Worm (Caenorhabditis elegans) whole organism, L3 larva: Measurements from ENCODE around the gene spe-6.

Experiments used
- ZK546.5 ChIP-seq: sonication (generic microtip); optimal IDR thresholded peaks from 2 replicates; lab custom pipeline; 2017; ENCODE audit warnings: missing biosample characterization, missing genetic modification characterization
- aly-2 ChIP-seq: fragments of 150-350 bp; optimal IDR thresholded peaks from 2 replicates; lab custom pipeline; 2014; ENCODE audit warnings: missing biosample characterization, missing genetic modification characterization
- ama-1 ChIP-seq: fragments of 150-350 bp; optimal IDR thresholded peaks from 2 replicates; lab custom pipeline; 2018
- ceh-16 ChIP-seq: sonication (generic microtip); optimal IDR thresholded peaks from 2 replicates; lab custom pipeline; 2017; ENCODE audit warnings: missing biosample characterization, missing genetic modification characterization
- ceh-28 ChIP-seq: fragments of 150-350 bp; optimal IDR thresholded peaks from 2 replicates; lab custom pipeline; 2014; ENCODE audit warnings: missing biosample characterization, missing genetic modification reagents, missing genetic modification characterization
- ceh-82 ChIP-seq: fragments of 150-350 bp; optimal IDR thresholded peaks from 2 replicates; lab custom pipeline; 2014; ENCODE audit warnings: missing biosample characterization, missing genetic modification characterization
- egl-27 ChIP-seq: sonication (generic microtip); optimal IDR thresholded peaks from 4 replicates; lab custom pipeline; 2017; ENCODE audit warnings: missing biosample characterization, missing genetic modification reagents, missing genetic modification characterization
- egl-5 ChIP-seq: fragments of 150-350 bp; optimal IDR thresholded peaks from 2 replicates; lab custom pipeline; 2017; ENCODE audit warnings: missing biosample characterization, missing genetic modification reagents, missing genetic modification characterization, inconsistent platforms
- elt-1 ChIP-seq: fragments of 150-350 bp; optimal IDR thresholded peaks from 2 replicates; lab custom pipeline; 2014; ENCODE audit warnings: missing biosample characterization, missing genetic modification characterization
- elt-2 ChIP-seq: sonication (generic microtip); optimal IDR thresholded peaks from 2 replicates; lab custom pipeline; 2016; ENCODE audit warnings: missing genetic modification reagents, mild to moderate bottlenecking, missing genetic modification characterization, missing compliant biosample characterization
- elt-3 ChIP-seq, 3 experiments: fragments of 150-350 bp in 1 of 3; sonication (generic microtip) in 2 of 3; optimal IDR thresholded peaks; 2 replicates in 2 of 3; 4 replicates in 1 of 3; lab custom pipeline; 2014 to 2017; ENCODE audit warnings: missing biosample characterization in 3 of 3, missing genetic modification characterization in 3 of 3
- eor-1 ChIP-seq, 2 experiments: fragments of 150-350 bp; optimal IDR thresholded peaks; 2 replicates each; lab custom pipeline; 2014 to 2018; ENCODE audit warnings: missing biosample characterization in 2 of 2, missing genetic modification characterization in 2 of 2
- fkh-10 ChIP-seq: sonication (generic microtip); optimal IDR thresholded peaks from 2 replicates; lab custom pipeline; 2017; ENCODE audit warnings: missing biosample characterization, missing genetic modification reagents, missing genetic modification characterization
- hmg-11 ChIP-seq: sonication (generic microtip); optimal IDR thresholded peaks from 2 replicates; lab custom pipeline; 2016; ENCODE audit warnings: missing genetic modification characterization, missing compliant biosample characterization
- jun-1 ChIP-seq: fragments of 150-350 bp; optimal IDR thresholded peaks from 2 replicates; lab custom pipeline; 2014; ENCODE audit warnings: missing biosample characterization, missing genetic modification reagents, missing genetic modification characterization
- lin-15B ChIP-seq: fragments of 150-350 bp; optimal IDR thresholded peaks from 2 replicates; lab custom pipeline; 2014; ENCODE audit warnings: missing biosample characterization, missing genetic modification characterization
- lin-39 ChIP-seq: fragments of 150-350 bp; optimal IDR thresholded peaks from 2 replicates; lab custom pipeline; 2018; ENCODE audit warnings: missing biosample characterization, missing genetic modification reagents, missing genetic modification characterization
- lsy-12 ChIP-seq: sonication (generic microtip); optimal IDR thresholded peaks from 2 replicates; lab custom pipeline; 2016; ENCODE audit warnings: mild to moderate bottlenecking, missing genetic modification characterization, missing compliant biosample characterization
- mdl-1 ChIP-seq: fragments of 150-350 bp; optimal IDR thresholded peaks from 2 replicates; lab custom pipeline; 2014; ENCODE audit warnings: missing biosample characterization, missing genetic modification characterization
- nfya-1 ChIP-seq: sonication (generic microtip); optimal IDR thresholded peaks from 2 replicates; lab custom pipeline; 2017; ENCODE audit warnings: missing genetic modification characterization, mild to moderate bottlenecking, missing compliant biosample characterization, antibody characterized with exemption, moderate library complexity; ENCODE audit not compliant: insufficient read depth
- nhr-11 ChIP-seq: fragments of 150-350 bp; optimal IDR thresholded peaks from 2 replicates; lab custom pipeline; 2014; ENCODE audit warnings: missing biosample characterization, missing genetic modification characterization
- nhr-12 ChIP-seq: fragments of 150-350 bp; optimal IDR thresholded peaks from 2 replicates; lab custom pipeline; 2014; ENCODE audit warnings: missing biosample characterization, missing genetic modification characterization
- nhr-23 ChIP-seq: fragments of 150-350 bp; optimal IDR thresholded peaks from 2 replicates; lab custom pipeline; 2014; ENCODE audit warnings: missing biosample characterization, missing genetic modification reagents, missing genetic modification characterization
- nhr-237 ChIP-seq: fragments of 150-350 bp; optimal IDR thresholded peaks from 2 replicates; lab custom pipeline; 2014; ENCODE audit warnings: missing biosample characterization, missing genetic modification characterization
- nhr-25 ChIP-seq: sonication (generic microtip); optimal IDR thresholded peaks from 2 replicates; lab custom pipeline; 2017; ENCODE audit warnings: missing biosample characterization, missing genetic modification characterization
- nhr-28 ChIP-seq: fragments of 150-350 bp; optimal IDR thresholded peaks from 2 replicates; lab custom pipeline; 2014; ENCODE audit warnings: missing biosample characterization, missing genetic modification characterization
- nhr-67 ChIP-seq: fragments of 150-350 bp; optimal IDR thresholded peaks from 2 replicates; lab custom pipeline; 2014; ENCODE audit warnings: missing biosample characterization, missing genetic modification characterization
- nhr-76 ChIP-seq: fragments of 150-350 bp; sonication (generic microtip); optimal IDR thresholded peaks from 5 replicates; lab custom pipeline; 2014; ENCODE audit warnings: missing biosample characterization, missing genetic modification characterization
- nhr-77 ChIP-seq: fragments of 150-350 bp; optimal IDR thresholded peaks from 2 replicates; lab custom pipeline; 2014; ENCODE audit warnings: missing biosample characterization, missing genetic modification characterization
- pha-4 ChIP-seq: fragments of 150-350 bp; optimal IDR thresholded peaks from 2 replicates; lab custom pipeline; 2014; ENCODE audit warnings: missing biosample characterization, missing genetic modification reagents, missing genetic modification characterization
- pqm-1 ChIP-seq: fragments of 150-350 bp; optimal IDR thresholded peaks from 2 replicates; lab custom pipeline; 2017; ENCODE audit warnings: missing biosample characterization, missing genetic modification characterization, inconsistent platforms
- sea-2 ChIP-seq: fragments of 150-350 bp; sonication (generic microtip); optimal IDR thresholded peaks from 4 replicates; lab custom pipeline; 2014; ENCODE audit warnings: missing biosample characterization, missing genetic modification reagents, missing genetic modification characterization
- skn-1 ChIP-seq: fragments of 150-350 bp; optimal IDR thresholded peaks from 2 replicates; lab custom pipeline; 2014; ENCODE audit warnings: missing biosample characterization, missing genetic modification characterization
- snpc-4 ChIP-seq: fragments of 150-350 bp; optimal IDR thresholded peaks from 2 replicates; lab custom pipeline; 2014; ENCODE audit warnings: missing biosample characterization, missing genetic modification characterization
- tbx-2 ChIP-seq: sonication (generic microtip); optimal IDR thresholded peaks from 2 replicates; lab custom pipeline; 2016; ENCODE audit warnings: mild to moderate bottlenecking, missing genetic modification characterization, missing compliant biosample characterization
- unc-39 ChIP-seq: sonication (generic microtip); optimal IDR thresholded peaks from 4 replicates; lab custom pipeline; 2017; ENCODE audit warnings: missing biosample characterization, missing genetic modification characterization
- unc-62 ChIP-seq: fragments of 150-350 bp; sonication (generic microtip); optimal IDR thresholded peaks from 4 replicates; lab custom pipeline; 2014; ENCODE audit warnings: missing biosample characterization, missing genetic modification reagents, missing genetic modification characterization
- zag-1 ChIP-seq: fragments of 150-350 bp; optimal IDR thresholded peaks from 2 replicates; lab custom pipeline; 2014; ENCODE audit warnings: missing biosample characterization, missing genetic modification characterization
- ztf-11 ChIP-seq: fragments of 150-350 bp; optimal IDR thresholded peaks from 2 replicates; lab custom pipeline; 2014; ENCODE audit warnings: missing biosample characterization, missing genetic modification characterization
- ztf-4 ChIP-seq: fragments of 150-350 bp; optimal IDR thresholded peaks from 2 replicates; lab custom pipeline; 2014; ENCODE audit warnings: missing biosample characterization, missing genetic modification characterization

Gene spe-6

ce11 chrIII:11465394-11465948 lies 39.8 kb upstream of the spe-6 start:
- TF ChIP-seq snpc-4 (peak; percentile 18), elt-2 (tag; lab: Kevin White, UChicago) (peak; percentile 90), ZK546.5 (tag; lab: Kevin White, UChicago) (no peak), nhr-23 (tag; lab: Kevin White, UChicago) (no peak), lin-39 (tag; lab: Kevin White, UChicago) (no peak)

DNA sequence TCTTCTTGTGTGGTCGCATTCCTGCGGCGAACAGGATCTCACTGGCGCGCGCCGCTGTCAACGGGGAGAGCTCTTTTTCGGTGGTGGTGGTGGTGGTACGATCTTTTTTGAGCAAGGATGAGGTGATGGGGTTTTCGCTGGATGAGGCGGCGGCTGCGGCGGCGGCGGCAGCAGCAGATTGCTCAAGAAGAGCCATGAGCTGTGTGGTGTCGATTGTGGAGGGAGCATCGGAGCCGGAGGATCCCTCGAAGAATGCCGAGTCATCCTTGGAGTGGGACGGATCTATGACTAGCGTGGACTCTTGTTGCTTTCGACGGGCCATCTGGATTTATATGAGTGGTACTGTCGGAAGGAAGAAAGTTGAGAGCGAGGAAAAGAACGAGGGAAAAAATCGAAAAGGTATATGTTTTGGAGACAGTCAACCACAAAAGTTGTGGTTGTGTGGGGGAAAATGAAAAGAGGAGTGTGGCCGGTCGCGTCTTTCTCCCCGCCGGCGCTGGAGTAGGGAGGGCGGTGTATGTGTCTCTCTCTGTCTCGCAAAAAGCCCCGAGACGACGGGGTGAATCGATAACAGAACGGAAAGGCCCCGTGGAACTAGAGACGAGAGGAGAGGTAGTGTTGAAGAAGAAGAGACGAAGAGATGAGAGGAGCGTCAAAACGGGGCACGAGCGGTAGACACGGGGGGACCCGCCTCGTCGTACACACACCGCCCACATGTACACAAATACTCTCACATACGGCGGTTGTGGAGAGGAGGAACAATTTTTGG lies 38.7 kb upstream of the spe-6 start:
- TF ChIP-seq ceh-28 (tag; lab: Kevin White, UChicago) (peak; percentile 7), elt-1 (no peak), eor-1 (tag; optimal IDR thresholded peaks at IDR 0.05; lab: Kevin White, UChicago) (no peak), zag-1 (no peak), aly-2 (no peak), ceh-16 (no peak), egl-27 (no peak), lsy-12 (tag; lab: Kevin White, UChicago) (no peak), nhr-23 (tag; lab: Kevin White, UChicago) (no peak), lin-15B (tag; lab: Kevin White, UChicago) (no peak), pqm-1 (tag; lab: Kevin White, UChicago) (no peak), ZK546.5 (tag; lab: Kevin White, UChicago) (no peak), ztf-4 (tag; lab: Kevin White, UChicago) (no peak), nhr-76 (tag; lab: Kevin White, UChicago) (no peak), tbx-2 (no peak), fkh-10 (GFP tag; lab: Kevin White, UChicago) (no peak), nhr-28 (no peak), unc-62 (GFP tag; lab: Kevin White, UChicago) (no peak), mdl-1 (tag; lab: Kevin White, UChicago) (no peak), elt-3 (tag; optimal IDR thresholded peaks at IDR 0.05; lab: Kevin White, UChicago) (no peak), elt-2 (tag; lab: Kevin White, UChicago) (peak; percentile 32), egl-5 (tag; lab: Kevin White, UChicago) (no peak), nhr-67 (tag; lab: Kevin White, UChicago) (no peak), ama-1 (lab: Kevin White, UChicago) (no peak), jun-1 (tag; lab: Kevin White, UChicago) (no peak), lin-39 (tag; lab: Kevin White, UChicago) (peak; percentile 25), pha-4 (tag; lab: Kevin White, UChicago) (peak; percentile 13), unc-39 (tag; lab: Kevin White, UChicago) (no peak), nfya-1 (tag; lab: Kevin White, UChicago) (peak; percentile 42), ztf-11 (tag; lab: Kevin White, UChicago) (no peak), sea-2 (GFP tag; lab: Kevin White, UChicago) (no peak), skn-1 (tag; lab: Kevin White, UChicago) (no peak), ceh-82 (no peak), nhr-12 (tag; lab: Kevin White, UChicago) (no peak), nhr-237 (tag; lab: Kevin White, UChicago) (no peak), nhr-77 (tag; lab: Kevin White, UChicago) (no peak), hmg-11 (peak; percentile 49), nhr-25 (tag; lab: Kevin White, UChicago) (no peak), nhr-11 (no peak)
- TF ChIP-seq, all 47 proteins: peak for 6
